Fruit fly (Drosophila melanogaster) ovary, adult (tissue): ENCODE measurements around the gene CG8461.

Experiments used
- CG17801 ChIP-seq: fragments of 200-800 bp; optimal IDR thresholded peaks from 2 replicates; lab custom pipeline; 2019; ENCODE audit warnings: missing biosample characterization, mild to moderate bottlenecking, missing genetic modification characterization, moderate library complexity; ENCODE audit not compliant: partially characterized antibody

The CG8461 gene

dm6 chr3R:14496385-14496784 lies 17.1 kb downstream of the CG8461 start:
- no peak for TF ChIP-seq CG17801

- no peak for TF ChIP-seq CG17801
Observed at dm6 chr3R:14493936-14494335, 19.5 kb downstream of the CG8461 start.

dm6 chr3R:14492287-14492889 lies 21.0 kb downstream of the CG8461 start:
- TF ChIP-seq CG17801, result no peak

- no peak for TF ChIP-seq CG17801
Observed at dm6 chr3R:14486469-14486868, 27.0 kb downstream of the CG8461 start.

dm6 chr3R:14484533-14485267 lies 28.7 kb downstream of the CG8461 start:
- TF ChIP-seq CG17801, result no peak

- no peak for TF ChIP-seq CG17801
Observed at dm6 chr3R:14482986-14483385, 30.5 kb downstream of the CG8461 start.

dm6 chr3R:14481977-14482376 lies 31.5 kb downstream of the CG8461 start:
- no peak for TF ChIP-seq CG17801

- peak; percentile 32 for TF ChIP-seq CG17801
Observed at dm6 chr3R:14481569-14481968, 31.9 kb downstream of the CG8461 start, which contains the start of gene cv-c. TSS of gene cv-c (minus strand) at chr3R:14481713.

- TF ChIP-seq CG17801, result no peak
Observed at dm6 chr3R:14479623-14480194, 33.7 kb downstream of the CG8461 start.

dm6 chr3R:14478438-14479033 lies 34.9 kb downstream of the CG8461 start:
- TF ChIP-seq CG17801, result no peak

- TF ChIP-seq CG17801, result no peak
Observed at dm6 chr3R:14477877-14478437, 35.5 kb downstream of the CG8461 start.

- no peak for TF ChIP-seq CG17801
Observed at dm6 chr3R:14477085-14477762, 36.2 kb downstream of the CG8461 start.

- no peak for TF ChIP-seq CG17801
Observed at dm6 chr3R:14476273-14476672, 37.2 kb downstream of the CG8461 start.

dm6 chr3R:14474073-14474722 lies 39.2 kb downstream of the CG8461 start:
- TF ChIP-seq CG17801, result no peak

dm6 chr3R:14473574-14473973 lies 39.9 kb downstream of the CG8461 start:
- TF ChIP-seq CG17801, result no peak
